Worm (Caenorhabditis elegans) whole organism, L4 larva: ENCODE measurements around the gene Y38E10A.35.

ENCODE experiments used
- dmd-9 ChIP-seq: fragments of 200-800 bp; sonication (Bioruptor generic); IDR thresholded peaks from 2 replicates; pipeline ENCODE4 v1.3.6; 2022; ENCODE audit warnings: missing genetic modification reagents, missing genetic modification characterization, missing compliant biosample characterization
- snpc-4 ChIP-seq: fragments of 150-350 bp; optimal IDR thresholded peaks from 2 replicates; lab custom pipeline; 2014; ENCODE audit warnings: missing biosample characterization, missing genetic modification characterization
- unc-39 ChIP-seq: sonication (generic microtip); optimal IDR thresholded peaks from 2 replicates; lab custom pipeline; 2017; ENCODE audit warnings: missing biosample characterization, missing genetic modification characterization
- unc-62 ChIP-seq, 3 experiments: fragments of 150-350 bp in 1 of 3; sonication (generic microtip); optimal IDR thresholded peaks in 2 of 3; peaks in 1 of 3; 1 replicate in 1 of 3; 2 replicates in 2 of 3; lab custom pipeline; 2014 to 2017; ENCODE audit warnings: missing biosample characterization in 3 of 3, missing genetic modification characterization in 3 of 3, missing genetic modification reagents in 3 of 3, missing genotype in 1 of 3
- zfp-3 ChIP-seq: fragments of 200-800 bp; sonication (Bioruptor generic); conservative IDR thresholded peaks from 2 replicates; pipeline ENCODE4 v1.3.6; 2022; ENCODE audit warnings: missing genetic modification reagents, missing genetic modification characterization, missing compliant biosample characterization
- ztf-11 ChIP-seq: fragments of 150-350 bp; optimal IDR thresholded peaks from 2 replicates; lab custom pipeline; 2014; ENCODE audit warnings: missing biosample characterization, missing genetic modification characterization

DNA sequence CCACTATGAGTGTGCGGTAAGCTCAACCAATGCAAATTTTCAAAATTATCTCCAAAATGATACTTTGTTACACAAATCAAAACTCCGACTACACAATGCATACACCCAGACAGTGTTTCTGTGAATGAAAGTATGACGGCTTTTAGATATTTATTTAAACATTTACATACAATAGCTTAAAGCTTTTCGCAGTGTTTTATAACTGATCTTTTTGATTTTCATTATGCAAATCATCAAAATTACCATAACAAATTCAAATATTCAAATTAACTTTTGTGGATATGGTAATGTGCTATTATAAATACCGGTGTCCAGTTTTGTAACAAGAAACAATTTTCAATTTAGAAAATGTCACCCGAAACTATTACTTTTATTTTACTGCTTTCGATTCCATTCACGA, 26.2 kb downstream of the Y38E10A.35 start, which contains the start of the genes F49C5.5 and F49C5.10:
- TF ChIP-seq unc-39 (tag; lab: Kevin White, UChicago) = no peak
- TF ChIP-seq snpc-4 (tag; lab: Kevin White, UChicago) = no peak
- no peak for TF ChIP-seq ztf-11 (tag; lab: Kevin White, UChicago)
- TF ChIP-seq dmd-9 (GFP tag; lab: Robert Waterston, UW) = no peak
- TF ChIP-seq unc-62 (GFP tag; optimal IDR thresholded peaks at IDR 0.05 in 1 of 2; lab: Kevin White, UChicago) = no peak
- no peak for TF ChIP-seq unc-62 (tag; optimal IDR thresholded peaks at IDR 0.05; lab: Kevin White, UChicago)
- TF ChIP-seq zfp-3 = no peak
